Fruit fly (Drosophila melanogaster): ENCODE data around the gene CG32221.

Gene CG32221

dm6 chr3L:19845907-19846301, 11.4 kb downstream of the CG32221 start:
- TF ChIP-seq CG16815 (GFP tag; optimal IDR thresholded peaks at IDR 0.05) = no peak
- TF ChIP-seq Pdp1 (GFP tag; optimal IDR thresholded peaks at IDR 0.05) = peak in 1 of 2 experiments; percentile 34

dm6 chr3L:19846960-19847359, 12.5 kb downstream of the CG32221 start:
- TF ChIP-seq CG31365 (tag; optimal IDR thresholded peaks at IDR 0.05) (peak; percentile 30), so (GFP tag; IDR thresholded peaks at IDR 0.05) (no peak), chif (GFP tag; optimal IDR thresholded peaks at IDR 0.05) (no peak), CG5180 (GFP tag; optimal IDR thresholded peaks at IDR 0.05) (peak; percentile 24), Nf-YC (tag; optimal IDR thresholded peaks at IDR 0.05) (no peak), CG1602 (GFP tag; optimal IDR thresholded peaks at IDR 0.05) (no peak), zen (tag; optimal IDR thresholded peaks at IDR 0.05) (no peak), CG15514 (GFP tag; optimal IDR thresholded peaks at IDR 0.05) (peak; percentile 47), CG11560 (tag; IDR thresholded peaks at IDR 0.05) (no peak), tx (GFP tag; optimal IDR thresholded peaks at IDR 0.05) (no peak), z (GFP tag; IDR thresholded peaks at IDR 0.05) (no peak), tap (tag; optimal IDR thresholded peaks at IDR 0.05) (peak; percentile 25), CG2116 (GFP tag; optimal IDR thresholded peaks at IDR 0.05) (no peak), CG6813 (GFP tag; optimal IDR thresholded peaks at IDR 0.05) (peak; percentile 49), chinmo (GFP tag; IDR thresholded peaks at IDR 0.05; ENCODE audit: partially characterized antibody) (no peak), Hmr (GFP tag; optimal IDR thresholded peaks at IDR 0.05) (peak; percentile 77), fd3F (GFP tag; optimal IDR thresholded peaks at IDR 0.05) (peak; percentile 17), CG6254 (GFP tag; optimal IDR thresholded peaks at IDR 0.05) (no peak), CG8924 (tag; optimal IDR thresholded peaks at IDR 0.05) (no peak), CG8281 (tag; optimal IDR thresholded peaks at IDR 0.05) (no peak), schlank (tag; optimal IDR thresholded peaks at IDR 0.05) (peak; percentile 72), CG6765 (GFP tag; optimal IDR thresholded peaks at IDR 0.05) (peak; percentile 7), Med (GFP tag) (peak; percentile 13), Vsx1 (GFP tag; optimal IDR thresholded peaks at IDR 0.05) (peak; percentile 63), run (tag; optimal IDR thresholded peaks at IDR 0.05) (peak; percentile 25), maf-S (GFP tag; optimal IDR thresholded peaks at IDR 0.05) (no peak), pum (GFP tag; optimal IDR thresholded peaks at IDR 0.05) (no peak), zf30C (GFP tag; optimal IDR thresholded peaks at IDR 0.05) (no peak), unpg (GFP tag; optimal IDR thresholded peaks at IDR 0.05) (peak; percentile 52), Dek (tag; optimal IDR thresholded peaks at IDR 0.05) (peak; percentile 24), Lim3 (GFP tag; IDR thresholded peaks at IDR 0.05) (no peak), grau (tag; optimal IDR thresholded peaks at IDR 0.05) (peak; percentile 2), odd (GFP tag; optimal IDR thresholded peaks at IDR 0.05) (peak; percentile 16), NC2β (GFP tag; optimal IDR thresholded peaks at IDR 0.05) (no peak), Mrtf (GFP tag; IDR thresholded peaks at IDR 0.05) (no peak), CG7556 (GFP tag; optimal IDR thresholded peaks at IDR 0.05) (peak; percentile 37), eyg (GFP tag; optimal IDR thresholded peaks at IDR 0.05) (peak; percentile 61), Meics (GFP tag; optimal IDR thresholded peaks at IDR 0.05) (peak; percentile 41), sug (tag; optimal IDR thresholded peaks at IDR 0.05) (peak; percentile 34), scrt (GFP tag; optimal IDR thresholded peaks at IDR 0.05) (peak; percentile 25), CG31224 (GFP tag; IDR thresholded peaks at IDR 0.05) (no peak), H15 (GFP tag; IDR thresholded peaks at IDR 0.05) (no peak), Asciz (GFP tag; optimal IDR thresholded peaks at IDR 0.05) (peak; percentile 45), gsb-n (tag; optimal IDR thresholded peaks at IDR 0.05) (peak; percentile 11), jigr1 (GFP tag; IDR thresholded peaks at IDR 0.05) (no peak), CG2678 (tag; optimal IDR thresholded peaks at IDR 0.05) (peak; percentile 46), B-H2 (GFP tag; optimal IDR thresholded peaks at IDR 0.05) (peak; percentile 0)
